Fruit fly (Drosophila melanogaster): ENCODE results near the gene CG43779.
A peak's percentile ranks its signal among the peaks of the same experiment; 100 is the strongest.

- TF ChIP-seq vri (GFP tag; optimal IDR thresholded peaks at IDR 0.05) (peak; percentile 54), Eip93F (GFP tag; optimal IDR thresholded peaks at IDR 0.05) (no peak), CG7368 (GFP tag; optimal IDR thresholded peaks at IDR 0.05) (peak; percentile 19), Hr38 (GFP tag; optimal IDR thresholded peaks at IDR 0.05) (no peak), salr (GFP tag; optimal IDR thresholded peaks at IDR 0.05) (no peak), Blimp-1 (GFP tag; optimal IDR thresholded peaks at IDR 0.05) (peak; percentile 84), dac (GFP tag; optimal IDR thresholded peaks at IDR 0.05) (no peak), Hr39 (GFP tag; optimal IDR thresholded peaks at IDR 0.05) (no peak), CG6854 (GFP tag; optimal IDR thresholded peaks at IDR 0.05) (peak; percentile 61), Lpt (GFP tag; optimal IDR thresholded peaks at IDR 0.05) (peak; percentile 22), CG32006 (GFP tag; optimal IDR thresholded peaks at IDR 0.05) (peak; percentile 20), ss (GFP tag; optimal IDR thresholded peaks at IDR 0.05) (peak in 1 of 2 experiments; percentile 75)
These were observed 16.1 kb downstream of the CG43779 start for dm6 chr2L:13290276-13291065.

Data from whole organism, prepupa.